Fruit fly (Drosophila melanogaster) whole organism, pupa: Measurements from ENCODE around the gene CG17292.

ENCODE experiments used
- CG10348 ChIP-seq: fragments of 200-800 bp; sonication (Bioruptor generic); IDR thresholded peaks from 2 replicates; pipeline ENCODE4 v1.3.6; 2022; ENCODE audit warnings: missing biosample characterization, missing genetic modification characterization
- CG12605 ChIP-seq: fragments of 200-800 bp; sonication (Bioruptor generic); IDR thresholded peaks from 2 replicates; pipeline ENCODE4 v1.3.6; 2022; ENCODE audit warnings: missing biosample characterization, missing genetic modification characterization
- CG13204 ChIP-seq: fragments of 200-800 bp; sonication (Bioruptor generic); optimal IDR thresholded peaks from 2 replicates; lab custom pipeline; 2018; ENCODE audit warnings: missing biosample characterization, mild to moderate bottlenecking, missing genetic modification characterization, moderate library complexity
- CG14655 ChIP-seq: fragments of 200-800 bp; sonication (Bioruptor generic); optimal IDR thresholded peaks from 3 replicates; lab custom pipeline; 2017; ENCODE audit warnings: mild to moderate bottlenecking, missing biosample characterization, missing genetic modification reagents, missing genetic modification characterization
- CG15710 ChIP-seq: fragments of 200-800 bp; sonication (Bioruptor generic); optimal IDR thresholded peaks from 2 replicates; lab custom pipeline; 2018; ENCODE audit warnings: missing biosample characterization, mild to moderate bottlenecking, missing genetic modification characterization, moderate library complexity
- CG17806 ChIP-seq: fragments of 200-800 bp; sonication (Bioruptor generic); optimal IDR thresholded peaks from 2 replicates; lab custom pipeline; 2018; ENCODE audit warnings: missing biosample characterization, mild to moderate bottlenecking, missing genetic modification characterization, moderate library complexity
- CG32121 ChIP-seq: fragments of 200-800 bp; sonication (Bioruptor generic); IDR thresholded peaks from 2 replicates; pipeline ENCODE4 v1.3.6; 2022; ENCODE audit warnings: missing biosample characterization, missing genetic modification characterization
- CG34367 ChIP-seq: fragments of 200-800 bp; sonication (Bioruptor generic); optimal IDR thresholded peaks from 2 replicates; lab custom pipeline; 2018; ENCODE audit warnings: missing biosample characterization, mild to moderate bottlenecking, missing genetic modification characterization
- CG4496 ChIP-seq: fragments of 200-800 bp; sonication (Bioruptor generic); IDR thresholded peaks from 3 replicates; pipeline ENCODE4 v1.3.6; 2022; ENCODE audit warnings: missing biosample characterization, missing genetic modification characterization
- CG8159 ChIP-seq: fragments of 200-800 bp; sonication (Bioruptor generic); optimal IDR thresholded peaks from 3 replicates; lab custom pipeline; 2018; ENCODE audit warnings: missing biosample characterization, mild to moderate bottlenecking, missing genetic modification characterization, moderate library complexity
- CG8301 ChIP-seq: fragments of 200-800 bp; sonication (Bioruptor generic); optimal IDR thresholded peaks from 2 replicates; lab custom pipeline; 2018; ENCODE audit warnings: missing biosample characterization, mild to moderate bottlenecking, missing genetic modification characterization
- CG9948 ChIP-seq: fragments of 200-800 bp; sonication (Bioruptor generic); optimal IDR thresholded peaks from 2 replicates; lab custom pipeline; 2018; ENCODE audit warnings: missing biosample characterization, mild to moderate bottlenecking, missing genetic modification characterization, moderate library complexity
- D1 ChIP-seq: fragments of 200-800 bp; sonication (Bioruptor generic); optimal IDR thresholded peaks from 2 replicates; lab custom pipeline; 2018; ENCODE audit warnings: missing biosample characterization, mild to moderate bottlenecking, missing genetic modification characterization, moderate library complexity
- EcR ChIP-seq: fragments of 200-800 bp; sonication (Bioruptor generic); optimal IDR thresholded peaks from 3 replicates; lab custom pipeline; 2019; ENCODE audit warnings: missing biosample characterization, missing genetic modification characterization, mild to moderate bottlenecking, moderate library complexity, missing genetic modification reagents
- Ets98B ChIP-seq: fragments of 200-800 bp; sonication (Bioruptor generic); IDR thresholded peaks from 2 replicates; pipeline ENCODE4 v1.3.6; 2022; ENCODE audit warnings: missing biosample characterization, missing genetic modification characterization
- Pif1A ChIP-seq: fragments of 200-800 bp; sonication (Bioruptor generic); optimal IDR thresholded peaks from 3 replicates; lab custom pipeline; 2016; ENCODE audit warnings: missing biosample characterization, missing genetic modification characterization
- Pif1B ChIP-seq: fragments of 200-800 bp; sonication (Bioruptor generic); optimal IDR thresholded peaks from 3 replicates; lab custom pipeline; 2016; ENCODE audit warnings: missing biosample characterization, missing genetic modification characterization
- Snoo ChIP-seq: fragments of 200-800 bp; sonication (Bioruptor generic); optimal IDR thresholded peaks from 3 replicates; lab custom pipeline; 2017; ENCODE audit warnings: missing biosample characterization, mild to moderate bottlenecking, missing genetic modification characterization, inconsistent platforms
- fd96Ca ChIP-seq: fragments of 200-800 bp; sonication (Bioruptor generic); IDR thresholded peaks from 3 replicates; pipeline ENCODE4 v1.3.6; 2022; ENCODE audit warnings: missing biosample characterization, missing genetic modification characterization
- gl ChIP-seq: fragments of 200-800 bp; sonication (Bioruptor generic); optimal IDR thresholded peaks from 2 replicates; lab custom pipeline; 2018; ENCODE audit warnings: missing biosample characterization, mild to moderate bottlenecking, missing genetic modification characterization
- rn ChIP-seq: fragments of 200-800 bp; sonication (Bioruptor generic); IDR thresholded peaks from 2 replicates; pipeline ENCODE4 v1.3.6; 2022; ENCODE audit warnings: missing biosample characterization, missing genetic modification characterization

Gene CG17292

DNA sequence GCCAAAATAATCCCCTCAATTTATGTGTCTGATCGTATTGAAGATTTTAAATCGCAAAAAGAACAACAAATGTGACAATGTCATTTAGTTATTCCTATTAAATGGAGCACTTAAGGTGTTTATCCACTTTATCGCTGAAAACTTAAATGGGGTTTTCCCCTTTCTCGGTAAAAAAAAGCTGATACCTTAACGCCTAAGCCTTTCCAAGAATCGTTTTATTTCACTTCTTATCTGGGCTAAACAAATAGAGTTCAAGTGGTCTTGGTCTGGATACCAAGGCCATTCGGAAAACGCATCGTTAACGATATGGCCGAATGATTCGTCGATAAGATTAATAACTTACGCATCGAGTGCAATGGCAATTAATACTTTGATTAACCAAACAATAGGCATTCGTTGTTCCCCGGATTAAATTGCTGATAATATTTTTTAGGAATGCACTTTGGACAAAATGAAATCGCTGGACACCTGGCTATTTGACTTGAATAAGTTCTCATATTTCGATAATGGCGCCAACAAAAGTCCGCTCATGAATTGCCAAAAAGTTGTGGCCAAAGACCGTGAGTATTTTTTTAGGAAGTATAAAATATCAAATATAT lies 30.4 kb upstream of the CG17292 start:
- TF ChIP-seq Pif1A, result no peak
- TF ChIP-seq Ets98B (GFP tag; lab: Robert Waterston, UW), result no peak
- no peak for TF ChIP-seq CG13204 (GFP tag; lab: Kevin White, UChicago)
- TF ChIP-seq rn (GFP tag; lab: Robert Waterston, UW), result no peak
- TF ChIP-seq CG14655 (GFP tag; lab: Kevin White, UChicago), result no peak
- TF ChIP-seq CG9948 (tag; lab: Kevin White, UChicago), result no peak
- no peak for TF ChIP-seq EcR (GFP tag; lab: Kevin White, UChicago)
- TF ChIP-seq CG15710 (tag; lab: Kevin White, UChicago), result no peak
- TF ChIP-seq CG8159 (tag; lab: Kevin White, UChicago), result no peak
- no peak for TF ChIP-seq CG10348
- TF ChIP-seq CG32121, result no peak

DNA sequence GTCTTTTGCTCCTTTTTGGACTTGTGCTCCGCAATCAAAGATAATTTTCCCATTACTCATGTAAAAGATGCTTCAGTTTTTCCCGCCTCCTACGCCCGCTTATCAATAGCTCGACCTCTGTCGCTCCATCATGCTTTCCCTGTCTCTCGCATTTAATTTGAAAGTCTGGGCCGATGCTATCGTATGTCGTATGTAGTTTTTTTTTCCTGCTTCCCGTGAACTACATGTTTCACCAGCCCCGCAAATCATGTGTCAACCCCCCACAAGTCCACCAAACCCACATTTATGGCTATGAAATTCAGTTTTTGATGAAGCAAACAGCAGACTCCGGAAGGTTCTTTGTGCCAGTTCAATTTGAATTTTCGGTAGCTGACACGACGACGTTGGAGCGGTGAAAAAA lies 27.9 kb upstream of the CG17292 start, which contains the start of gene CG14273:
TSS of gene CG14273 (plus strand) at position 301 of the 400 bp plus-strand sequence.
- TF ChIP-seq Pif1B (GFP tag; lab: Kevin White, UChicago) (no peak), CG15710 (tag; lab: Kevin White, UChicago) (no peak), Ets98B (GFP tag; lab: Robert Waterston, UW) (no peak), CG13204 (GFP tag; lab: Kevin White, UChicago) (no peak), CG8301 (tag; lab: Kevin White, UChicago) (no peak)
- TF ChIP-seq, all 21 proteins: peak for 0

DNA sequence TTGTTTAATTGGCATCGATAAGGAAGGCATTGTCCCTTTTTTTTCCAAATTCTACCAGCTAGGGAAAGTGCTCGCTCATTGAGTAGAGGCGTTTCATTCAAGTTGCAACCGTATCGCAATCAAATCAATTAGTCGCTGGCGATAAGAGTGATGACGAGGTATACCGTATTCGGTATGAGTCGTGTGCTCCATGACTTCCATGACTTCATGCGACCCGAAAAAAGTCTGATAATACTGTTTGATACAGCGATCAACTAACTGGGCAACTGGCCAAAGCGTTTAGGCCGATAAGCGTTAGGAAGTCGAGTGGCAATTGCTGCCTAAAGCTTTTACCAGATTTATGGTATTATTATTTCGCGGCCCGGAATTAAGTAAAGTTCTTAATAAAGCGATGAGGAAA lies 25.7 kb upstream of the CG17292 start:
- TF ChIP-seq CG8301 (tag; lab: Kevin White, UChicago) (no peak), Snoo (no peak), D1 (no peak), CG12605 (GFP tag; lab: Robert Waterston, UW) (no peak), Pif1A (no peak), Ets98B (GFP tag; lab: Robert Waterston, UW) (no peak), fd96Ca (GFP tag; lab: Robert Waterston, UW) (no peak), CG15710 (tag; lab: Kevin White, UChicago) (no peak), CG4496 (GFP tag; lab: Robert Waterston, UW) (no peak), Pif1B (GFP tag; lab: Kevin White, UChicago) (no peak), gl (tag; lab: Kevin White, UChicago) (no peak), CG34367 (tag; lab: Kevin White, UChicago) (no peak)

DNA sequence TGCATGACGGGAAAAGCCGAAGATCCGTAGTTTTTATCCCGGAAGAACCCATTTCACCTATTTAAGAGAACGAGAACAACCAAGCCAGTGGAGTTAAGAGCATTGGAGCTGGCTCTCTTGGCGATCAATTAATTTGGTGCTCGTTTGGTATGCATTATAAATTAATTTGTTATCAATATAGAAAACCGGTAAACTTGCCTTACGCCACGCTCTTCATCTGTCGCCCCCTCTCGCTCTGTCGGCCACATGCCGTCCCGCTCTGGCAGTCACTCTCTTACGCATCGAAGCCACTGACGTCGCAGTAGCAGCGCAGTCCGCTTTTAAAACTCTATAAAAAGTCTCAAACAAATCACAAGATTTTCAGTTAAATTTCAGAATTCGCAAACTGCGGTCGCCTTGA lies 24.0 kb upstream of the CG17292 start, which contains the start of gene CG7778:
TSS of gene CG7778 (plus strand) at position 361 of the 400 bp plus-strand sequence.
- TF ChIP-seq CG34367 (tag; lab: Kevin White, UChicago) (no peak), CG13204 (GFP tag; lab: Kevin White, UChicago) (no peak), CG15710 (tag; lab: Kevin White, UChicago) (no peak), EcR (GFP tag; lab: Kevin White, UChicago) (no peak), D1 (no peak), Pif1B (GFP tag; lab: Kevin White, UChicago) (no peak), CG4496 (GFP tag; lab: Robert Waterston, UW) (no peak), CG14655 (GFP tag; lab: Kevin White, UChicago) (no peak), CG17806 (tag; lab: Kevin White, UChicago) (no peak), CG32121 (no peak), Ets98B (GFP tag; lab: Robert Waterston, UW) (no peak), CG10348 (no peak), CG8159 (tag; lab: Kevin White, UChicago) (no peak), gl (tag; lab: Kevin White, UChicago) (no peak), CG12605 (GFP tag; lab: Robert Waterston, UW) (no peak), CG8301 (tag; lab: Kevin White, UChicago) (no peak), CG9948 (tag; lab: Kevin White, UChicago) (no peak)

- no peak for TF ChIP-seq Pif1B (GFP tag; lab: Kevin White, UChicago)
- TF ChIP-seq CG4496 (GFP tag; lab: Robert Waterston, UW), result no peak
These were observed 19.6 kb upstream of the CG17292 start for dm6 chr2L:8350560-8351171.

DNA sequence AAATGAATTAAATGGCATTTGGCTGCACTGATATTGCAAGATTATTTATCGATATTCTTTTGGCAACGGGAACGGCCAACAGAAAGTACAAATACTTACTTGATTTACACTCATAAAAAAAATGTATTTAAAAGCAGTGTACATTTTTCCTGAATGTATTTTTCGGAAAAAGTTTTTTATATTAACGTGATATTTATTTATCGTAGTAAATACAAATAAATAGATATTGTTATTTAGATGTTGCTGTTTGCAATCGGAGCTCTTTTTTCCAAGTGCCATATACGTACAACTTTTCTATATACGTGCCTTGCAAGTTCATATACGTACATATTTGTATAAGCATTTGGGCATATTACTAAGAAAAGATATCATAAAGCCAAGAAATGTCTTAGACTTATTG lies 18.9 kb upstream of the CG17292 start:
- TF ChIP-seq CG15710 (tag; lab: Kevin White, UChicago), result no peak
- TF ChIP-seq gl (tag; lab: Kevin White, UChicago), result no peak
- no peak for TF ChIP-seq CG10348
- no peak for TF ChIP-seq CG14655 (GFP tag; lab: Kevin White, UChicago)
- TF ChIP-seq Snoo, result no peak
- no peak for TF ChIP-seq CG13204 (GFP tag; lab: Kevin White, UChicago)
- TF ChIP-seq Ets98B (GFP tag; lab: Robert Waterston, UW), result no peak
- TF ChIP-seq CG32121, result no peak
- TF ChIP-seq fd96Ca (GFP tag; lab: Robert Waterston, UW), result no peak
- no peak for TF ChIP-seq rn (GFP tag; lab: Robert Waterston, UW)
- TF ChIP-seq CG8301 (tag; lab: Kevin White, UChicago), result no peak
- TF ChIP-seq CG8159 (tag; lab: Kevin White, UChicago), result no peak
- TF ChIP-seq CG12605 (GFP tag; lab: Robert Waterston, UW), result no peak
- TF ChIP-seq Pif1A, result no peak
- TF ChIP-seq CG34367 (tag; lab: Kevin White, UChicago), result no peak
